Worm (Caenorhabditis elegans): Measurements from ENCODE around the gene txt-2.

- TF ChIP-seq mab-5 (tag; optimal IDR thresholded peaks at IDR 0.05) (no peak), nhr-12 (tag; optimal IDR thresholded peaks at IDR 0.05) (no peak), nhr-237 (tag; optimal IDR thresholded peaks at IDR 0.05) (no peak), lin-13 (tag; optimal IDR thresholded peaks at IDR 0.05) (no peak), unc-39 (tag; optimal IDR thresholded peaks at IDR 0.05) (no peak), nhr-28 (tag; optimal IDR thresholded peaks at IDR 0.05) (no peak), ztf-11 (tag; optimal IDR thresholded peaks at IDR 0.05) (no peak), M03D4.4 (tag; optimal IDR thresholded peaks at IDR 0.05) (no peak)
Observed at ce11 chrV:201300-201699, 39.0 kb downstream of the txt-2 start, which contains the start of gene trpp-1.

All from whole organism, mixed stage, embryonic.